Worm (Caenorhabditis elegans) whole organism, L4/young adult: Measurements from ENCODE around the gene dcs-1.

Experiments
- W03F9.2 ChIP-seq: fragments of 150-350 bp; optimal IDR thresholded peaks from 2 replicates; lab custom pipeline; 2014; ENCODE audit warnings: missing biosample characterization, missing genetic modification characterization
- dao-5 ChIP-seq: sonication (generic microtip); optimal IDR thresholded peaks from 2 replicates; lab custom pipeline; 2016; ENCODE audit warnings: missing genotype, missing genetic modification characterization, moderate library complexity, missing compliant biosample characterization
- him-1 ChIP-seq: sonication (generic microtip); optimal IDR thresholded peaks from 2 replicates; lab custom pipeline; 2016; ENCODE audit warnings: missing genotype, missing genetic modification reagents, missing genetic modification characterization, missing compliant biosample characterization

The dcs-1 gene

DNA sequence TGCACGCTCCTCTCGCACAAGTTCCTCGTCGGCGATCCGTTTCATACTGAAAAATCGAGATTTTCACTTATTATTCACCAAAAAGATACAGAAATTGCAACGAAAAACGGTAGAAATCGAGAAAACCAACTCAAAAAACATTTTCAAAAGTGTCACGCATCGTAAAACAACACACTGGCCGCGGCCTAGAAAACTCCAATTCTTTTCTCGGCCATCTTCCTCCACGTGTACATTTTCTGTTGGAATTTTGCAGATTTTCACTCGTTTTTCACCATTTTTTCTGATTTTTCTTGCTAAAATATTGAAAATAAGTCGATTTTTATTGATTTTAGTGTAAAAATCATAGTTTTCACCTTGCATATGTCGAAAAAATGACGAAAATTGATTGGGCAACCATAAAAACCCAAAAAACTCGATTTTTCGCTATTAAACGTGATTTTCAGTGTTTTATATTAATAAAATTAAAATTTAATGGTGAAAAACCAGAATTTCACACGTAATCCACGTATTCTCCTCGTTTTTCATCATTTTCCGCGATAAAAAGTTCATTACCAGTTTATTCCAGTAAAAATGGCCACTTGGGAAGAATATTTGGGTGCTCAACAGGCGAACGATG, at the start of gene dcs-1, which contains the start of gene sec-23:
Gene dcs-1, minus strand, starts transcription at position 46 of the 616 bp plus-strand sequence.
Gene sec-23, plus strand, starts transcription at position 566 of the 616 bp plus-strand sequence.
- TF ChIP-seq W03F9.2 (peak; percentile 17), him-1 (no peak)

DNA sequence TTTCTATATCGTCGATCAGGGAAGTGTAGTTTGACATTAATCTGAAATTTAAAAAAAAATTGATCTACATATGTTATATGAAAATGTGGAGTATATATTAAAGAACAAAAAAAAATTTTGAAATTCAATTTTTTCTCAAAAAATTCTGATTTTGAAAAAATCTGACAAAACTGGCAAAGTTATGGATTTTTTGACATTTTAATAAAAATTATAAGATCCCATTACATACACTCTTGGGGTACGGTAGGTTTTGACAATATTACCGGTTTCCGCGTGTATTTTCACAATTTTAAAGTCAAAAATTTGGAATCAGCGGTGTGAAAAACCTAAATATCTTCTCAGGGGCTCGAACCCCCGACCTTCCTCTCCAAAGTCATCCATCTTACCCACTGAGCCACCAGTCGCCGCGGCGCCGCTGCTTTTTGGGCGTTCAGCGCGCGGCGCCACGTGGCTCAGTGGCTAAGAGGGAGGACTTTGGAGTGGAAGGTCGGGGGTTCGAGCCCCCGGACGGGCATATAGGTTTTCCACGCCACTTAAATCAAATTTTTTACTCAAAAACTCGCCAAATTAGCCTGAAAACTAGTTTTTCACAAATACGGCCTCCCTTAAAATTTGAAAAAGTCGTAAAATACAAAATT, 48.0 kb upstream of the dcs-1 start, which contains the start of gene Y113G7A.14:
Gene Y113G7A.14, minus strand, starts transcription at position 51 of the 638 bp plus-strand sequence.
- TF ChIP-seq him-1 (no peak), dao-5 (tag; lab: Kevin White, UChicago) (no peak), W03F9.2 (no peak)

DNA sequence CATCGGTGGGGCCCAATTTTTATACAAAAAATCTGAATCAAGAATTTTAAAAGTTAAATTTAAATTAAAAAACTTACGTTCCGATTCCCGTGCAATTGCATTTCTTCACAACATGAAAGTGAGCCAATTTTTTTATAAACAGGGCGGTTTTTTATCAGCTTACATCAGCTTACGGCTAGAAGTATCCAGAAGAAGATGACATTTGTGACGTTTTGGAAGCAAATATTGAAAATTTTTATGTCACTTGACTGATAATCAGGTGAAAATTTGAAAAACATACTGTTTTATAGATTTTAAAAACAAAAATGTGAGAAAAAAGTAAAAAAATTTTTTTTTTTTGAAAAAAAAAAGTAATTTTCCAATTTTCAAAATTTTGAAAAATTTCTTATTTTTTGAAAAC, 44.7 kb upstream of the dcs-1 start, which contains the start of gene Y113G7A.22:
Gene Y113G7A.22, minus strand, starts transcription at position 101 of the 400 bp plus-strand sequence.
- TF ChIP-seq dao-5 (tag; lab: Kevin White, UChicago) (no peak), him-1 (no peak), W03F9.2 (no peak)

DNA sequence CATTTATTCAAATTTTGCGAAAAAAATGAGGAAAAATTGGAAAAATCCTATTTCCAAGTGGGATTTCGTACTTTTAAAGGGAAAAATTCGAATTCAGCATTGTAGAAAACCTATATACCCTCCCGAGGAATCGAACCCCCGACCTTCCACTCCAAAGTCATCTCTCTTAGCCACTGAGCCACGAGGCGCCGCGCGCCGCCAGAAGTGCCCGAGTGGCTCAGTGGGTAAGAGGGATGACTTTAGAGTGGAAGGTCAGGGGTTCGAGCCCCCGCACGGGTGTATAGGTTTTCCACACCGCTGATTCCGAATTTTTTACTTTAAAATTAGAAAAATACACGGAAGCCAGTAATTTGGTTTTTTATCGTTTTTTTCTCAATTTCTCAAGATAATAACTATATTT, 44.3 kb upstream of the dcs-1 start:
- TF ChIP-seq dao-5 (tag; lab: Kevin White, UChicago) (no peak), W03F9.2 (no peak), him-1 (no peak)

DNA sequence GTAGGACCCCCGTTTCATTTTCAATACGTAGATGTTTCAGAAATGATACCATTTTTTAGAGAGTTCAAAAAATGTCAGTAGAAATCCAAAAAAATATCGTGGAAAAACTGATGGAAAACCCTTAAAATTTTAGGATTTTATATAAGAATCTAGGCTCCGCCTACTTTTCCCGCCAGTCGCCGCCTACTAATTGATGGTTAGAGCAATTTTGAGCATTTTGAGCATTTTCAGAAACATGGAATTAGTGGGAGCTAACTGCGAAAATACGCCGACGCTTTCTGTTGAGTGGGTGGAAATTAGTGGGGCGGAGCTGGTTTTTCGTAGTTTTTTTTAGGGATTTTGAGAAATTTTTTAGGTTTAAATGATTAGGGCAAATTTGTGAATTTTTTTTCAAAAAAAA, 42.6 kb upstream of the dcs-1 start, which contains the start of gene ssu-1:
Gene ssu-1, minus strand, starts transcription at position 101 of the 400 bp plus-strand sequence.
- TF ChIP-seq him-1 (no peak), dao-5 (tag; lab: Kevin White, UChicago) (no peak), W03F9.2 (no peak)

DNA sequence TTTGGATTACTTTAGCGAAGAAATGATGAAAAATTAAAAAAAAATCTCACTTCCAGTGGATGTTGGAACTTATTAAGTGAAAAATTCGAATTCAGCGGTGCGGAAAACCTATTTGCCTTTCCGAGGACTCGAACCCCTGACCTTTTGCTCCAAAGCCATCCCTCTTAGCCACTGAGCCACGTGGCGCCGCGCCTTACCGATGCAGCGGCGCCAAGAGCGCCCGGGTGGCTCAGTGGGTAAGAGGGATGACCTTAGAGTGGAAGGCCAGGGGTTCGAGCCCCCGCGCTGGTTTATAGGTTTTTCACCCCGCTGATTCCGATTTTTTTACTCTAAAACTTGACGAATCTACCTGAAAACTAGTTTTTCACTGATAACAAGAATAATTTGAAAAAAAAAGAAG, 37.0 kb upstream of the dcs-1 start:
- TF ChIP-seq dao-5 (tag; lab: Kevin White, UChicago) (no peak), him-1 (no peak), W03F9.2 (no peak)

DNA sequence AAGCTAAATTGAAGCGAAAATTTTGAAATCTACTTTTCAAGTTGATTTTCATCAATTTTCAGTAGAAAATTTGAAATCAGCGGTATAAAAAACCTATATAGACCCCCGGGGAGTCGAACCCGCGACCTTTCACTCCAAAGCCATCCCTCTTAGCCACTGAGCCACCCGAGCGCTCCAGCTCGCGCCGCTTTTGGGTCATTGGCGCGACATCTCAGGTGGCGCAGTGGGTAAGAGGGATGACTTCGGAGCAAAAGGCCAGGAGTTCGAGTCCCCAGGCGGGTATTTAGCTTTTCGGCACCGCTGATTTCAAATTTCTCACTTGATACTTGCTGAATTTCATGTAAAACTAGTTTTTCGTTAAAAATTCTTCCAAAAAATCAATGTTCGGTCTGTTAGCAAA, 36.1 kb upstream of the dcs-1 start:
- TF ChIP-seq him-1: no peak

DNA sequence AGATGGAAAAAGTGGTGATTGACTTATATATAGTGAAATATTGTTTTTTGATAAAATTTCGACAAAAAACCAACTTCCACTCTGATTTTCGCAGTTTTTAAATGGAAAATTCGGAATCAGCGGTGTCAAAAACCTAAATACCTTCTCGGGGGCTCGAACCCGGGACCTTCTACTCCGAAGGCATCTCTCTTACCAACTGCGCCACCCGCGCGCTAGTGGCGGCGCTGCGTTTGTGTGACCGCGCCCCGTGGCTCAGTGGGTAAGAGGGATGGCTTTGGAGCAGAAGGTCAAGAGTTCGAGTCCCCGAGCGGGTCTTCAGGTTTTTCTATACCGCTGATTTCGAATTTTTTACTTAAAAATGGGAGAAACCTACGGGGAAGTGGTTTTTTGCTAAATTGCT, 34.6 kb upstream of the dcs-1 start:
- no peak for TF ChIP-seq him-1
- TF ChIP-seq W03F9.2: no peak
- TF ChIP-seq dao-5 (tag; lab: Kevin White, UChicago): no peak

DNA sequence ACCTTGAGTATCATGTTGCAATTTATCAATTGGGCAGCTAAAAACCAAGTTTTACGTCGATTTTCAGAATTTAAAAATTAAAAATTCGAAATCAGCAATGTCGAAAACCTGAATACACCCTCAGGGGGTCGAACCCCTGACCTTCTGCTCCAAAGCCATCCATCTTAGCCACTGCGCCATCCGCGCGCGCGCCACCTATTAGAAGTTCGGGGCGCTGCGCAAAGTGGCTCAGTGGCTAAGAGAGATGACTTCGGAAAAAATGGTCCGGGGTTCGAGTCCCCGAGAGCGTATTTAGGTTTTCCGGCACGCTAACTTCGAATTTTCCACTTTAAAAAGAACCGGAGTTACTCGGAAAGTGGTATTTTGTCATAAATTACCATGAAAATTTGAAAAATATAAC, 33.9 kb upstream of the dcs-1 start:
- TF ChIP-seq W03F9.2 (no peak), dao-5 (tag; lab: Kevin White, UChicago) (no peak), him-1 (no peak)

DNA sequence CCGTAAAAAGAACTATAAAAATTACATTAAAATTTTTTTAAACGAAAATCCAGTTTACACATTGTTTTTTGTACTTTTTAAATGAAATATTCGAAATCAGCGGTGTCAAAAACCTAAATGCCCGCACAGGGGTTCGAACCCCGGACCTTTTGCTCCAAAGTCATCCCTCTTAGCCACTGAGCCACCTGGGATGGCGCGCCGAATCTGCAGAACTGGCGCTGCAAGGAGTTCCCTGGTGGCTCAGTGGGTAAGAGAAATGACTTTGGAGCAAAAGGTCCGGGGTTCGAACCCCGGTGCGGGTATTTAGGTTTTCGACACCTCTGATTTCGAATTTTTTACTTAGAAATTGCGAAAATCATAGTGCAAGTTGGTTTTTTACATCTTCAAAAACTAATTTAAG, 33.1 kb upstream of the dcs-1 start:
- TF ChIP-seq W03F9.2 (no peak), him-1 (no peak), dao-5 (tag; lab: Kevin White, UChicago) (no peak)

DNA sequence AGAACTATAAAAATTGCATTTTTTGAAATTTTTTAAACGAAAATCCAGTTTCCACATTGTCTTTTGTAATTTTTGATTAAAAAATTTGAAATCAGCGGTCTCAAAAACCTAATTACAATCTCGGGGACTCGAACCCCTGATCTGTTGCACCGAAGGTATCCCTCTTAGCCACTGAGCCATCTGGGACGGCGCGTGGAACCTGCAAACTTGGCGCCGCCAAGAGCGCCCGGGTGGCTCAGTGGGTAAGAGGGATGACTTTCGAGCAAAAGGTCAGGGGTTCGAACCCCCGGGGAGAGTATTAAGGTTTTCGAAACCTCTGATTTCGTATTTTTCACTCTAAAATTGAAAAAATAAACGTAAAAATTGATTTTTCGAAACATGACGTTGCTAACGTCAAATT, 32.5 kb upstream of the dcs-1 start:
- TF ChIP-seq him-1 (no peak), W03F9.2 (no peak), dao-5 (tag; lab: Kevin White, UChicago) (no peak)

DNA sequence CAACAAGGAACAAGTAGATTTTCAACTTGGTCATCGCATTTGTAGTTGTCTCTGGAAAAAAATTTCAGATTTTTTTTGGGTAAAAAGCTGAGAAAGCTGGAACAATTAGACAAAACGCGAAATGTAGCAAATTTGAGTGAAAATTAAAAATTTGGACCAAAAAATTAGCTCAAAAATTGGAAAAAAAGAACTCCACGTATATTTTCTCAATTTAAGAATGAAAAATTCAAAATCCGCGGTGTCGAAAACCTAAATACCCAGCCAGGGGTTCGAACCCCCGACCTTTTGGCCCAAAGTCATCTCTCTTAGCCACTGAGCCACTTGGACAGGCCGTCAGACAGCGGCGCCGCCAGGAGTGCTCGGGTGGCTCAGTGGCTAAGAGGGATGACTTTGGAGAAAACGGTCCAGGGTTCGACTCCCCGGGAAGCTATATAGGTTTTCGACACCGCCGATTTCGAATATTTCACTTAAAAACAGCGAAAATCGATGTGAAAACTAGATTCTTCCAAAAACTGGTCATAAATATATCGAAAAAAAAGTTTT, 30.2 kb upstream of the dcs-1 start, which contains the start of gene ncx-1:
Gene ncx-1, minus strand, starts transcription at position 51 of the 543 bp plus-strand sequence.
- no peak for TF ChIP-seq dao-5 (tag; lab: Kevin White, UChicago)
- no peak for TF ChIP-seq him-1
- no peak for TF ChIP-seq W03F9.2

DNA sequence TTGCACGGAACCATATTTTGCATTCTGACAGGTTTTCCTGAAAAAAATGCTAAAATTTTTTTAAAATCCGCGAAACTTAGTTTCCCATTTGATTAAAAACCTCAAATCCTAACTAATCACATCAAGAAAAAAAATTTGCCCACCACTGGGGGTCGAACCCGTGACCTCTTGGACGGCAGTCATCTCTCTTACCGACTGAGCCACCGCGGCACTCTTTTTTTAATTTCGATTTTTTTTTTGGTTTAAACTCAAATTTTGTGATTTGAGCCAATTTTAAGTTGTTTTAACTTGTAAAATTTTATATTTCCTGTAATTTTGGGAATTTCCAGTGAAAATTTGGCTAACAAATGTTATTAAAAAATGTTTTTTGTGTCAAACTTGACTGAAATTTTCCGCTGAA, 29.2 kb upstream of the dcs-1 start:
- TF ChIP-seq him-1 (no peak), dao-5 (tag; lab: Kevin White, UChicago) (no peak), W03F9.2 (no peak)

DNA sequence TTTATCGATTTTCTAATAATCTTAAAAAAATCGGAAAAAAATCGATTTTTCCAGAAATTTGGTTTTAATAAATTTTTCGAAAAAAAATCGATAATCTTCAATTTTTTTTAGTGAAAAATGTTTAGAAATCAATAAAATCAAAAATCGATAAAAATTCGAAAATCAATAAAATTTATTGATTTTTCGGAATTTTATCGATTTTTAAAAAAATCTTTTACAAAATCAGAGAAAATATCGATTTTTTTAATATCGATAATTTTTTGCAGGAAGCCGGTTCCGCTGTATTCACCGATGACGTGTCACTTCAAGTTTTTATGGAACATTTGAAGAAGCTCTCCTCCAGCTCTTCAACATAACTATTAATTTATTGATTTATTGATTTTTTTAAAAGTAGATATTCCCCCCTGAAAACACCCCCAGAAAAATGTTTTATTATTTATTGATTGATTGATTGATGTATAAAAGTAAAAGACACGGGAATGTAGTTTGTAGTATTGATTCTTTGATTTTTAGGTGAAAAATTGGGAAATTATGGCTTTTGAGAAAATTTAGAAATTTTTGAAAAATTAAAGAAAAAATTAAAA, 14.8 kb upstream of the dcs-1 start:
- no peak for TF ChIP-seq him-1
- no peak for TF ChIP-seq W03F9.2
- TF ChIP-seq dao-5 (tag; lab: Kevin White, UChicago): no peak

DNA sequence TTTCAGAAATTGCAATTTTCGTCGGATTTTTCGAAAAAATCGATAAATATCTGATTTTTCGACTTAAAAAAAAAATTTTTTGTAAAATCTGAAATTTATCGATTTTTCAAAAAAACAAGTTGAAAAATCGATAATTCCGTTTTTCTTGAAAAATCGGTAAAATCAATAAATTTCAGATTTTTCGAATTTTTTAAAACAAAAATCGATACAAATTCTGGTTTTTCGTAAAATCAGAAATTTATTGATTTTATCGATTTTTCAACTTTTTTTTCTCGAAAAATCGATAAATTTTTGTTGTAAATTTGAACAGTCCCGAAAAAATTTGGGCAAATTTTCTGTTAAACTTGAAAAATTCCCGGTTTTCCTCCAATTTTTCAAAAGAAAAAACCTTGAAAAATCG, 13.9 kb upstream of the dcs-1 start:
- TF ChIP-seq him-1: no peak
